Fruit fly (Drosophila melanogaster) whole organism, prepupa: ENCODE measurements around the gene goe.

Experiments
- CG11902 ChIP-seq: fragments of 200-800 bp; sonication (Bioruptor generic); optimal IDR thresholded peaks from 3 replicates; lab custom pipeline; 2016; ENCODE audit warnings: missing biosample characterization, missing genetic modification characterization
- CG15336 ChIP-seq: fragments of 200-800 bp; sonication (Bioruptor generic); IDR thresholded peaks from 2 replicates; pipeline ENCODE4 v1.3.6; 2022; ENCODE audit warnings: missing biosample characterization, missing genetic modification characterization
- CG16779 ChIP-seq: fragments of 200-800 bp; sonication (Bioruptor generic); optimal IDR thresholded peaks from 3 replicates; lab custom pipeline; 2017; ENCODE audit warnings: missing biosample characterization, mild to moderate bottlenecking, missing genetic modification characterization
- CG8319 ChIP-seq: fragments of 200-800 bp; sonication (Bioruptor generic); optimal IDR thresholded peaks from 3 replicates; lab custom pipeline; 2016; ENCODE audit warnings: missing biosample characterization, missing genetic modification characterization
- Gug ChIP-seq: fragments of 200-800 bp; sonication (Bioruptor generic); IDR thresholded peaks from 2 replicates; pipeline ENCODE4 v1.3.6; 2022; ENCODE audit warnings: missing biosample characterization, missing genetic modification characterization
- Lpt ChIP-seq: fragments of 200-800 bp; sonication (Bioruptor generic); optimal IDR thresholded peaks from 3 replicates; lab custom pipeline; 2016; ENCODE audit warnings: missing biosample characterization, missing genetic modification characterization
- fd85E ChIP-seq: fragments of 200-800 bp; sonication (Bioruptor generic); optimal IDR thresholded peaks from 3 replicates; lab custom pipeline; 2016; ENCODE audit warnings: missing biosample characterization, missing genetic modification characterization

- TF ChIP-seq fd85E (GFP tag; lab: Kevin White, UChicago) (no peak), CG11902 (GFP tag; lab: Kevin White, UChicago) (no peak), CG8319 (GFP tag; lab: Kevin White, UChicago) (no peak), Lpt (GFP tag; lab: Kevin White, UChicago) (no peak), Gug (GFP tag; lab: Robert Waterston, UW) (no peak), CG15336 (GFP tag; lab: Robert Waterston, UW) (no peak), CG16779 (tag; lab: Kevin White, UChicago) (no peak)
Observed at dm6 chrX:16740606-16741005, 11.1 kb downstream of the goe start, which contains the start of gene CG32568.
